Fruit fly (Drosophila melanogaster): ENCODE data around the gene scf.
A peak's percentile ranks its signal among the peaks of the same experiment; 100 is the strongest.

scf gene

dm6 chr3L:1323136-1323535 is 24.7 kb downstream of the scf start (continued):
- peak; percentile 40; the same call in 1 of the 2 replicates for TF ChIP-seq CG14441 (GFP tag; IDR thresholded peaks at IDR 0.05)
- TF ChIP-seq luna (GFP tag; optimal IDR thresholded peaks at IDR 0.05): no peak
- TF ChIP-seq corto (GFP tag; optimal IDR thresholded peaks at IDR 0.05): no peak
- TF ChIP-seq Meics (GFP tag; optimal IDR thresholded peaks at IDR 0.05): peak; percentile 32
- TF ChIP-seq hbn (GFP tag; IDR thresholded peaks at IDR 0.05; ENCODE audit: partially characterized antibody): no peak
- peak; percentile 14 for TF ChIP-seq Ets97D (GFP tag; optimal IDR thresholded peaks at IDR 0.05)
- TF ChIP-seq chm (GFP tag; IDR thresholded peaks at IDR 0.05): peak; percentile 54; the same call in 1 of the 2 replicates
- no peak for TF ChIP-seq inv (GFP tag; IDR thresholded peaks at IDR 0.05; ENCODE audit: partially characterized antibody)
- TF ChIP-seq CG5245 (GFP tag; optimal IDR thresholded peaks at IDR 0.05): peak; percentile 64
- TF ChIP-seq CG31441 (GFP tag; IDR thresholded peaks at IDR 0.05): peak; percentile 71
- TF ChIP-seq E2f1 (GFP tag; IDR thresholded peaks at IDR 0.05): peak; percentile 44
- TF ChIP-seq btn (GFP tag; optimal IDR thresholded peaks at IDR 0.05): peak; percentile 33
- peak; percentile 50 for TF ChIP-seq CG12155 (GFP tag; optimal IDR thresholded peaks at IDR 0.05)
- peak in 1 of 2 experiments; percentile 85 for TF ChIP-seq Hr78 (GFP tag; optimal IDR thresholded peaks at IDR 0.05)
- TF ChIP-seq bsh (GFP tag; optimal IDR thresholded peaks at IDR 0.05): peak in 1 of 2 experiments; percentile 95
- TF ChIP-seq CG17186 (GFP tag; optimal IDR thresholded peaks at IDR 0.05): peak; percentile 31
- peak; percentile 21 for TF ChIP-seq Hand (GFP tag; optimal IDR thresholded peaks at IDR 0.05)
- TF ChIP-seq fu2 (GFP tag; optimal IDR thresholded peaks at IDR 0.05): peak; percentile 51
- peak; percentile 24 for TF ChIP-seq caup (GFP tag; optimal IDR thresholded peaks at IDR 0.05; ENCODE audit: severe bottlenecking)
- TF ChIP-seq rib (GFP tag; IDR thresholded peaks at IDR 0.05): no peak
- peak; percentile 11 for TF ChIP-seq pho (GFP tag; optimal IDR thresholded peaks at IDR 0.05)
- peak; percentile 45; the same call in 1 of the 2 replicates for TF ChIP-seq slbo (GFP tag; IDR thresholded peaks at IDR 0.05)
- TF ChIP-seq cato (GFP tag; optimal IDR thresholded peaks at IDR 0.05; ENCODE audit: borderline replicate concordance): peak; percentile 38
- TF ChIP-seq CG3995 (GFP tag; optimal IDR thresholded peaks at IDR 0.05): no peak
- peak; percentile 55; the same call in 2 of the 3 replicates for TF ChIP-seq ken (GFP tag; IDR thresholded peaks at IDR 0.05)
- TF ChIP-seq chif (GFP tag; optimal IDR thresholded peaks at IDR 0.05): peak; percentile 79 to 87
- peak; percentile 82 for TF ChIP-seq CG17361 (GFP tag; IDR thresholded peaks at IDR 0.05)
- TF ChIP-seq insv (GFP tag; optimal IDR thresholded peaks at IDR 0.05): no peak
- TF ChIP-seq CG7271 (tag; optimal IDR thresholded peaks at IDR 0.05): peak; percentile 18
- TF ChIP-seq CG8089 (GFP tag; optimal IDR thresholded peaks at IDR 0.05): peak; percentile 75
- TF ChIP-seq CG10274 (GFP tag; optimal IDR thresholded peaks at IDR 0.05): no peak
- TF ChIP-seq pnt (GFP tag; optimal IDR thresholded peaks at IDR 0.05): peak; percentile 64
- TF ChIP-seq Atf6 (GFP tag; IDR thresholded peaks at IDR 0.05): no peak
- TF ChIP-seq C15 (GFP tag; IDR thresholded peaks at IDR 0.05): no peak
- TF ChIP-seq jing (GFP tag; optimal IDR thresholded peaks at IDR 0.05): no peak
- TF ChIP-seq CG12104 (GFP tag; optimal IDR thresholded peaks at IDR 0.05): peak; percentile 9
- TF ChIP-seq CG6254 (GFP tag; optimal IDR thresholded peaks at IDR 0.05): peak; percentile 69
- peak; percentile 77 for TF ChIP-seq unpg (GFP tag; optimal IDR thresholded peaks at IDR 0.05)
- peak; percentile 88 for TF ChIP-seq dmrt11E (tag; optimal IDR thresholded peaks at IDR 0.05)
- no peak for TF ChIP-seq CTCF (GFP tag; optimal IDR thresholded peaks at IDR 0.05)
- TF ChIP-seq Rx (GFP tag; IDR thresholded peaks at IDR 0.05): 0 out of 2 replicates have a peak, but pooled peaks have one; percentile 16
- TF ChIP-seq CG8388 (GFP tag; optimal IDR thresholded peaks at IDR 0.05): peak; percentile 80
- peak; percentile 4 for TF ChIP-seq p53 (GFP tag; optimal IDR thresholded peaks at IDR 0.05)
- peak; percentile 47 for TF ChIP-seq CG10462 (GFP tag; optimal IDR thresholded peaks at IDR 0.05)
- TF ChIP-seq Stat92E (GFP tag; optimal IDR thresholded peaks at IDR 0.05): peak in 1 of 3 experiments; percentile 69
- TF ChIP-seq sug (tag; optimal IDR thresholded peaks at IDR 0.05): no peak
- TF ChIP-seq Blimp-1 (GFP tag; optimal IDR thresholded peaks at IDR 0.05): peak; percentile 88
- TF ChIP-seq Sox100B (GFP tag; optimal IDR thresholded peaks at IDR 0.05): peak; percentile 61
- TF ChIP-seq CG15073 (GFP tag; optimal IDR thresholded peaks at IDR 0.05): no peak
- TF ChIP-seq CG3847 (GFP tag; IDR thresholded peaks at IDR 0.05): peak; percentile 52
